Fruit fly (Drosophila melanogaster) whole organism, embryonic: ENCODE measurements around the gene CG10274.
A peak's percentile ranks its signal among the peaks of the same experiment; 100 is the strongest.

Source experiments
- Awh ChIP-seq: fragments of 200-800 bp; sonication (Bioruptor generic); IDR thresholded peaks from 2 replicates; pipeline ENCODE4, ENCODE4 v1.3.6; 2022; ENCODE audit warnings: missing biosample characterization, missing genetic modification characterization
- Blimp-1 ChIP-seq: fragments of 200-800 bp; sonication (Bioruptor generic); optimal IDR thresholded peaks from 3 replicates; lab custom pipeline; 2018; ENCODE audit warnings: missing biosample characterization, missing genetic modification characterization, mild to moderate bottlenecking, moderate library complexity, missing genetic modification reagents
- CG10321 ChIP-seq: fragments of 200-800 bp; sonication (Bioruptor generic); IDR thresholded peaks from 2 replicates; pipeline ENCODE4 v1.3.6; 2022; ENCODE audit warnings: missing biosample characterization, missing genetic modification characterization
- CG10543 ChIP-seq: fragments of 200-800 bp; sonication (Bioruptor generic); optimal IDR thresholded peaks from 3 replicates; lab custom pipeline; 2017; ENCODE audit warnings: missing biosample characterization, mild to moderate bottlenecking, missing genetic modification characterization, moderate library complexity
- CG11093 ChIP-seq: fragments of 200-800 bp; sonication (Bioruptor generic); IDR thresholded peaks from 3 replicates; pipeline ENCODE4 v1.3.6; 2022; ENCODE audit warnings: missing biosample characterization, missing genetic modification characterization
- CG12299 ChIP-seq: fragments of 200-800 bp; sonication (Bioruptor generic); optimal IDR thresholded peaks from 2 replicates; lab custom pipeline; 2018; ENCODE audit warnings: missing biosample characterization, mild to moderate bottlenecking, missing genetic modification characterization
- CG12391 ChIP-seq: fragments of 200-800 bp; sonication (Bioruptor generic); optimal IDR thresholded peaks from 3 replicates; lab custom pipeline; 2018; ENCODE audit warnings: missing biosample characterization, mild to moderate bottlenecking, missing genetic modification characterization, moderate library complexity
- CG14050 ChIP-seq: fragments of 200-800 bp; sonication (Bioruptor generic); IDR thresholded peaks from 3 replicates; pipeline ENCODE4 v1.3.6; 2022; ENCODE audit warnings: missing biosample characterization, missing genetic modification characterization
- CG15011 ChIP-seq: fragments of 200-800 bp; sonication (Bioruptor generic); optimal IDR thresholded peaks from 3 replicates; lab custom pipeline; 2018; ENCODE audit warnings: missing biosample characterization, mild to moderate bottlenecking, missing genetic modification characterization
- CG15073 ChIP-seq: fragments of 200-800 bp; sonication (Bioruptor generic); optimal IDR thresholded peaks from 2 replicates; lab custom pipeline; 2016; ENCODE audit warnings: missing biosample characterization, missing genetic modification characterization
- CG15269 ChIP-seq: fragments of 200-800 bp; sonication (Bioruptor generic); optimal IDR thresholded peaks from 2 replicates; lab custom pipeline; 2018; ENCODE audit warnings: missing biosample characterization, mild to moderate bottlenecking, missing genetic modification characterization, moderate library complexity
- CG18619 ChIP-seq: fragments of 200-800 bp; sonication (Bioruptor generic); optimal IDR thresholded peaks from 3 replicates; lab custom pipeline; 2017; ENCODE audit warnings: missing biosample characterization, mild to moderate bottlenecking, missing genetic modification characterization
- CG2202 ChIP-seq: fragments of 200-800 bp; sonication (Bioruptor generic); optimal IDR thresholded peaks from 2 replicates; lab custom pipeline; 2018; ENCODE audit warnings: missing biosample characterization, mild to moderate bottlenecking, missing genetic modification characterization
- CG34224 ChIP-seq: fragments of 200-800 bp; sonication (Bioruptor generic); IDR thresholded peaks from 3 replicates; pipeline ENCODE4 v1.3.6; 2022; ENCODE audit warnings: missing biosample characterization, missing genetic modification characterization; ENCODE audit not compliant: partially characterized antibody
- CG34376 ChIP-seq: fragments of 200-800 bp; sonication (Bioruptor generic); optimal IDR thresholded peaks from 2 replicates; lab custom pipeline; 2018; ENCODE audit warnings: missing biosample characterization, mild to moderate bottlenecking, missing genetic modification characterization
- CG34422 ChIP-seq: fragments of 200-800 bp; sonication (Bioruptor generic); IDR thresholded peaks from 3 replicates; pipeline ENCODE4 v1.3.6; 2022; ENCODE audit warnings: missing biosample characterization, missing genetic modification characterization
- CG6254 ChIP-seq: fragments of 200-800 bp; sonication (Bioruptor generic); optimal IDR thresholded peaks from 3 replicates; lab custom pipeline; 2017; ENCODE audit warnings: mild to moderate bottlenecking, missing biosample characterization, missing genetic modification reagents, missing genetic modification characterization
- CG6272 ChIP-seq: fragments of 200-800 bp; sonication (Bioruptor generic); IDR thresholded peaks from 2 replicates; pipeline ENCODE4 v1.3.6; 2022; ENCODE audit warnings: missing biosample characterization, missing genetic modification characterization
- CG7357 ChIP-seq: fragments of 200-800 bp; sonication (Bioruptor generic); IDR thresholded peaks from 3 replicates; pipeline ENCODE4 v1.3.6; 2022; ENCODE audit warnings: missing biosample characterization, missing genetic modification characterization
- Deaf1 ChIP-seq: fragments of 200-800 bp; optimal IDR thresholded peaks from 3 replicates; lab custom pipeline; 2019; ENCODE audit warnings: missing biosample characterization, mild to moderate bottlenecking, missing genetic modification characterization, moderate library complexity
- Dp ChIP-seq: fragments of 200-800 bp; sonication (Bioruptor generic); optimal IDR thresholded peaks from 2 replicates; lab custom pipeline; 2018; ENCODE audit warnings: missing biosample characterization, mild to moderate bottlenecking, missing genetic modification characterization, moderate library complexity
- HLH3B ChIP-seq: fragments of 200-800 bp; sonication (Bioruptor generic); IDR thresholded peaks from 2 replicates; pipeline ENCODE4 v1.3.6; 2022; ENCODE audit warnings: missing biosample characterization, missing genetic modification characterization
- Hr39 ChIP-seq: fragments of >200 bp; optimal IDR thresholded peaks from 2 replicates; lab custom pipeline; 2017
- Hr78 ChIP-seq, 2 experiments: fragments of 200-800 bp in 1 of 2; fragments of >200 bp in 1 of 2; sonication (Bioruptor generic) in 1 of 2; optimal IDR thresholded peaks; 2 replicates each; lab custom pipeline; 2017 to 2019; ENCODE audit warnings: missing biosample characterization in 2 of 2, missing genetic modification characterization in 2 of 2, mild to moderate bottlenecking in 1 of 2, moderate library complexity in 1 of 2
- Max ChIP-seq: fragments of 200-800 bp; sonication (Bioruptor generic); optimal IDR thresholded peaks from 2 replicates; lab custom pipeline; 2016; ENCODE audit warnings: missing biosample characterization, mild to moderate bottlenecking, missing genetic modification characterization
- Meics ChIP-seq: fragments of 200-800 bp; sonication (Bioruptor generic); optimal IDR thresholded peaks from 2 replicates; lab custom pipeline; 2017; ENCODE audit warnings: missing biosample characterization, mild to moderate bottlenecking, missing genetic modification characterization
- Mrtf ChIP-seq: fragments of 200-800 bp; sonication (Bioruptor generic); IDR thresholded peaks from 3 replicates; pipeline ENCODE4 v1.3.6; 2022; ENCODE audit warnings: missing biosample characterization, missing genetic modification characterization
- Nf-YB ChIP-seq: fragments of 200-800 bp; sonication (Bioruptor generic); optimal IDR thresholded peaks from 3 replicates; lab custom pipeline; 2019; ENCODE audit warnings: missing biosample characterization, mild to moderate bottlenecking, missing genetic modification characterization, moderate library complexity
- Scr ChIP-seq: fragments of 200-800 bp; sonication (Bioruptor generic); IDR thresholded peaks from 2 replicates; pipeline ENCODE4 v1.3.6; 2022; ENCODE audit warnings: missing biosample characterization, missing genetic modification characterization; ENCODE audit not compliant: partially characterized antibody
- Trl ChIP-seq, 3 experiments: fragments of >200 bp in 2 of 3; fragments of 200-800 bp in 1 of 3; sonication (Bioruptor generic) in 1 of 3; optimal IDR thresholded peaks; 2 replicates in 1 of 3; 3 replicates in 2 of 3; lab custom pipeline; 2016 to 2017; ENCODE audit warnings: missing biosample characterization in 1 of 3, missing genetic modification characterization in 1 of 3
- cg ChIP-seq: fragments of 200-800 bp; sonication (Bioruptor generic); optimal IDR thresholded peaks from 3 replicates; lab custom pipeline; 2019; ENCODE audit warnings: missing biosample characterization, mild to moderate bottlenecking, missing genetic modification characterization, moderate library complexity
- chif ChIP-seq, 2 experiments: fragments of 200-800 bp; sonication (Bioruptor generic); optimal IDR thresholded peaks; 3 replicates each; lab custom pipeline; 2016; ENCODE audit warnings: missing biosample characterization in 2 of 2, missing genetic modification characterization in 2 of 2
- chinmo ChIP-seq: fragments of 200-800 bp; sonication (Bioruptor generic); IDR thresholded peaks from 4 replicates; pipeline ENCODE4 v1.3.6; 2022; ENCODE audit warnings: missing biosample characterization, missing genetic modification characterization; ENCODE audit not compliant: partially characterized antibody
- ci ChIP-seq: fragments of 200-800 bp; sonication (Bioruptor generic); IDR thresholded peaks from 3 replicates; pipeline ENCODE4 v1.3.6; 2022; ENCODE audit warnings: missing biosample characterization, missing genetic modification characterization
- dati ChIP-seq: fragments of 200-800 bp; sonication (Bioruptor generic); IDR thresholded peaks from 2 replicates; pipeline ENCODE4 v1.3.6; 2022; ENCODE audit warnings: missing biosample characterization, missing genetic modification characterization
- dmrt11E ChIP-seq: fragments of 200-800 bp; sonication (Bioruptor generic); optimal IDR thresholded peaks from 3 replicates; lab custom pipeline; 2018; ENCODE audit warnings: missing biosample characterization, mild to moderate bottlenecking, missing genetic modification characterization, moderate library complexity
- gcm2 ChIP-seq: fragments of 200-800 bp; sonication (Bioruptor generic); optimal IDR thresholded peaks from 2 replicates; lab custom pipeline; 2016; ENCODE audit warnings: missing biosample characterization, missing genetic modification characterization
- ind ChIP-seq: fragments of 200-800 bp; sonication (Bioruptor generic); optimal IDR thresholded peaks from 3 replicates; lab custom pipeline; 2016; ENCODE audit warnings: missing biosample characterization, missing genetic modification characterization
- lilli ChIP-seq: fragments of 200-800 bp; sonication (Bioruptor generic); optimal IDR thresholded peaks from 3 replicates; lab custom pipeline; 2016; ENCODE audit warnings: missing biosample characterization, missing genetic modification characterization
- nerfin-2 ChIP-seq: fragments of 200-800 bp; sonication (Bioruptor generic); IDR thresholded peaks from 2 replicates; pipeline ENCODE4 v1.3.6; 2022; ENCODE audit warnings: missing biosample characterization, missing genetic modification characterization; ENCODE audit not compliant: partially characterized antibody
- onecut ChIP-seq: fragments of 200-800 bp; sonication (Bioruptor generic); IDR thresholded peaks from 2 replicates; pipeline ENCODE4 v1.3.6; 2022; ENCODE audit warnings: missing biosample characterization, missing genetic modification characterization
- sd ChIP-seq: fragments of 200-800 bp; sonication (Bioruptor generic); optimal IDR thresholded peaks from 3 replicates; lab custom pipeline; 2018; ENCODE audit warnings: missing biosample characterization, mild to moderate bottlenecking, missing genetic modification characterization, moderate library complexity
- tap ChIP-seq: fragments of 200-800 bp; optimal IDR thresholded peaks from 3 replicates; lab custom pipeline; 2019; ENCODE audit warnings: missing biosample characterization, mild to moderate bottlenecking, missing genetic modification characterization, moderate library complexity
- twi ChIP-seq: fragments of 200-800 bp; optimal IDR thresholded peaks from 2 replicates; lab custom pipeline; 2019; ENCODE audit warnings: missing biosample characterization, mild to moderate bottlenecking, missing genetic modification characterization, moderate library complexity
- tx ChIP-seq: fragments of 200-800 bp; sonication (Bioruptor generic); optimal IDR thresholded peaks from 2 replicates; lab custom pipeline; 2016; ENCODE audit warnings: missing biosample characterization, missing genetic modification characterization
- wek ChIP-seq: fragments of 200-800 bp; sonication (Bioruptor generic); optimal IDR thresholded peaks from 3 replicates; lab custom pipeline; 2018; ENCODE audit warnings: missing biosample characterization, mild to moderate bottlenecking, missing genetic modification characterization, moderate library complexity
- zen ChIP-seq: fragments of 200-800 bp; sonication (Bioruptor generic); optimal IDR thresholded peaks from 3 replicates; lab custom pipeline; 2018; ENCODE audit warnings: missing biosample characterization, mild to moderate bottlenecking, missing genetic modification characterization, moderate library complexity

CG10274 gene

dm6 chr3L:6216787-6217078, 35.1 kb upstream of the CG10274 start (continued):
- peak; percentile 22 for TF ChIP-seq cg
- peak; percentile 35 for TF ChIP-seq Deaf1 (tag; lab: Kevin White, UChicago)
- peak; percentile 4 for TF ChIP-seq CG10543 (GFP tag; lab: Kevin White, UChicago)
- 0 out of 4 replicates have a peak, but pooled peaks have one; percentile 18 for TF ChIP-seq chinmo
- no peak for TF ChIP-seq gcm2 (GFP tag; lab: Kevin White, UChicago)
- TF ChIP-seq dati (GFP tag; lab: Robert Waterston, UW), result no peak

DNA sequence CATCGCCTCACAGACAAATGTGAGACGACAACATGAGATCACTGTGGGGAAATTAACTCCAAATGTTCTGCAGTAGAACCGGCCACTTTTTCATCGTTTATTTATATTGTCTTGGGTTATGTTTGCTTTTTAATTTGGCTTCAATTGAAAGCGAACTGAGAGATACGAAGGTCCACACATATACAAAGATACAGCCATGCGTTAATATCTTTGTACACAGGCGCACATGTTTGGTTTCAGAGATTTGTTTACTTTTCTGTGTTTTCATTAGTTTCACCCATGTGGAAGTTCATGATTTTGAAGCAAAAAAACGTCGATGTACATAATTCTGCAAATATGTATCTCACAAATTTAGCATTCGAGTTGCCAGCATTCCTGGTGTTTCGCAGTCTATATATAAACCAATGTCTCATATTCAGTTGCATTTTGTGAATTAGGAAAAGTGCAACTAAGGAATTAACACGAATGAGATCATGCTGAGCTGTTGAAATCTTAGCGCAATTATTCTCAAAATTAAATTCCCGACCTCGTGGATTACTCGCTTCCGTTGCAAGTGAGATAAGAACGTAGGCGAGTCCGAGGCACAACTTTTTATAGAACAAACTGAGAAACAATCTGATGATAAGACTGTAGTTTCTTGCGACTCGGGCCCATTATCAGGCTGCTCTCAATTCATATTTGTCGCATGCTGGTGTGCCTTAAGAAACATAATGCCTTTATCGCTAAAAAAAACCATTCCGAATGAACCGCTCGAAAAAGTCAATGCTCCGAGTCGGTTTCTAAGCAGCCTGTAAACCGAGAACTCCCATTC, 34.6 kb upstream of the CG10274 start:
- TF ChIP-seq twi (tag; lab: Kevin White, UChicago), result peak; percentile 88
- TF ChIP-seq CG7357, result no peak
- peak; percentile 62 for TF ChIP-seq CG15011 (GFP tag; lab: Kevin White, UChicago)
- TF ChIP-seq CG6272 (GFP tag; lab: Robert Waterston, UW), result no peak
- TF ChIP-seq CG34376 (GFP tag; lab: Kevin White, UChicago), result peak; percentile 85
- peak; percentile 73 for TF ChIP-seq wek (GFP tag; lab: Kevin White, UChicago)
- no peak for TF ChIP-seq CG14050 (GFP tag; lab: Robert Waterston, UW)
- no peak for TF ChIP-seq Hr39 (lab: Kevin White, UChicago)
- TF ChIP-seq chif (GFP tag; optimal IDR thresholded peaks at IDR 0.05; lab: Kevin White, UChicago), result peak in 1 of 2 experiments; percentile 23
- TF ChIP-seq Dp (GFP tag; lab: Kevin White, UChicago), result no peak
- peak; percentile 18 for TF ChIP-seq CG2202 (tag; lab: Kevin White, UChicago)
- TF ChIP-seq CG10321 (GFP tag; lab: Robert Waterston, UW), result no peak
- no peak for TF ChIP-seq CG34224 (GFP tag; lab: Robert Waterston, UW)
- TF ChIP-seq tap, result no peak
- TF ChIP-seq Max (GFP tag; lab: Kevin White, UChicago), result peak; percentile 23
- 0 out of 2 replicates have a peak, but pooled peaks have one; percentile 24 for TF ChIP-seq Awh
- no peak for TF ChIP-seq Trl (optimal IDR thresholded peaks at IDR 0.05; lab: Kevin White, UChicago)
- peak; percentile 16 for TF ChIP-seq Trl (GFP tag; optimal IDR thresholded peaks at IDR 0.05; lab: Kevin White, UChicago)
- peak; percentile 42 for TF ChIP-seq CG18619 (GFP tag; lab: Kevin White, UChicago)
- no peak for TF ChIP-seq Blimp-1
- peak; percentile 58 for TF ChIP-seq zen (tag; lab: Kevin White, UChicago)
- TF ChIP-seq CG11093 (GFP tag; lab: Robert Waterston, UW), result no peak
- peak; percentile 49; the same call in 1 of the 3 replicates for TF ChIP-seq CG34422
- 0 out of 3 replicates have a peak, but pooled peaks have one; percentile 55 for TF ChIP-seq ci (GFP tag; lab: Robert Waterston, UW)
- no peak for TF ChIP-seq tx (GFP tag; lab: Kevin White, UChicago)
- no peak for TF ChIP-seq lilli
- no peak for TF ChIP-seq Scr (GFP tag; lab: Robert Waterston, UW)
- no peak for TF ChIP-seq ind (GFP tag; lab: Kevin White, UChicago)
- TF ChIP-seq Hr78 (GFP tag; optimal IDR thresholded peaks at IDR 0.05; lab: Kevin White, UChicago), result no peak
- TF ChIP-seq CG15269 (tag; lab: Kevin White, UChicago), result no peak
- no peak for TF ChIP-seq Mrtf (GFP tag; lab: Robert Waterston, UW)
- TF ChIP-seq onecut (GFP tag; lab: Robert Waterston, UW), result peak; percentile 54
- TF ChIP-seq CG15073 (GFP tag; lab: Kevin White, UChicago), result no peak
- TF ChIP-seq HLH3B (GFP tag; lab: Robert Waterston, UW), result no peak; the same call in 1 of the 2 replicates
- peak; percentile 53 for TF ChIP-seq Meics (GFP tag; lab: Kevin White, UChicago)
- no peak for TF ChIP-seq nerfin-2 (GFP tag; lab: Robert Waterston, UW)
- peak; percentile 65 for TF ChIP-seq CG12299 (tag; lab: Kevin White, UChicago)
- peak; percentile 24 for TF ChIP-seq Nf-YB (GFP tag; lab: Kevin White, UChicago)
- TF ChIP-seq dmrt11E, result peak; percentile 11
- peak; percentile 14 for TF ChIP-seq CG12391
- TF ChIP-seq CG6254 (GFP tag; lab: Kevin White, UChicago), result peak; percentile 25
- TF ChIP-seq sd (tag; lab: Kevin White, UChicago), result no peak
